Fruit fly (Drosophila melanogaster): Measurements from ENCODE around the gene ValRS-m.

The ValRS-m gene

DNA sequence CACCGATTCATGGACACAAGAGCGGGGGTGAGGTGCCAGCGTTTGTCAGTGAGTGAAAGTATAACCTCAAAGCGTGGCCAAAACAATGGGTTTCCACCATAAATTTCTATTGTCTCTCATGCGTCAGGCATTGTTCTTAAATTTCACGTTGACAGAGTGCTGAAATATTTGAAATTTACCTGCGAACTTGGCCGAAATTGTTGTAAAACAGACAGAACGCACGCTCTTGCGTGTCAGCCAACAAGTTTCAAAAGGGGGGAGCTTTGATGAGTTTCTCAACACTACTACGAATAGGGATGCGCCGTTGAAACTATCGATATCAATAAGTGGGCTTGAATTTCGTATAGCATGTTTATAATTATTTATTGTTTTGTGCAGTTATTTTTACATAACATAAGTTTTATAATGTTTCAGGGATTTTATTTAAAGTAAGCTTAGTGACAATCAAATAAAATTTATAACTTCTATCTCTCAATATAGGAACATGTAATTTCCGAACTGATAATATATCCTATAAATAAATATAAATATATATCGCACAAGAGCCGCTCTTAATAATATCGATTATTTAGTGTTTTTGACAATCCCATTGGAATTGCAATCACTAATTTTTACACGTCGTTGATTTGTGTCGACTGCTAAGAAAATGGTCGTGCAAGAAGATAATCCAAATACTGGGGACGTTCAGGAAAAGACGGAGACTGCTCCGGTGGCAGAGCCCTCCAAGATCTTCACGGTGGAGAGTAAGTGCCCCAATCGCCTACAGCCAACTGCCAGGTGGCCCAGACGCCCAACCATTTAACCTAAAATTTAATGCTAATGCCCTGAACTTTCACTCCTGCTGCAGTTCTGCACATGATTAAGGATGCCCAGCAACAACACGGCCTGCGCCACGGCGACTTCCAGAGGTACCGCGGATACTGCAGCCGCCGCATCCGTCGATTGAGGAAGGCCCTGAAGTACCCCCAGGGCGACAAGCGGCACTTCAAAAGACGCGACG is 10.2 kb upstream of the ValRS-m start, which contains the start of the genes pix and Srp68 (continued):
- TF ChIP-seq dl (GFP tag; optimal IDR thresholded peaks at IDR 0.05; ENCODE audit: insufficient read depth in 1 of 2, partially characterized antibody in 2 of 2) (no peak), N (GFP tag; optimal IDR thresholded peaks at IDR 0.05) (no peak), Rel (GFP tag; optimal IDR thresholded peaks at IDR 0.05) (no peak), Rel (tag; optimal IDR thresholded peaks at IDR 0.05) (peak; percentile 25), woc (GFP tag; optimal IDR thresholded peaks at IDR 0.05) (peak; percentile 44), GATAd (GFP tag; optimal IDR thresholded peaks at IDR 0.05) (peak; percentile 60), HLH106 (tag; optimal IDR thresholded peaks at IDR 0.05) (peak; percentile 80)

DNA sequence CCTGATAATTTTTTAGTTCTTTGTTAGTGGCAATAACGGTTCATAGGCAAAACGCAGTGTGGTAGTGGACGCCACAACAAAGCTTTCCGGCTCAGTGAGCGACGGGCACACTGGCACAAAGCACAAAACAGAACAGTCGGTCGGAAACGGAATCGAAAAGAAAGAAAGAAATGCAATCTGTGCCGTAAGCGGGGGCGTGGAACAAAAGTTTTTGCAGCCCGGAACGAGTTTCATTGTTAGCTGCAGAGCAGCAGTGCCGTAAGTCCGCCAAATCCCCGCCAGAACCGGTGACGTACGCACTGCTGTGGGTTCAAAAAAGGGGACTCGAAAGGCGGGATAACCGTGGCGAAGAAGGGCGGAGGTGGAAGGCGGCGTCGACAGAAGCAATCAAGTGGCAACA is 3.9 kb upstream of the ValRS-m start, which contains the start of gene CG5026:
CG5026 (plus strand) TSS at position 92 of the 400 bp plus-strand sequence.
- TF ChIP-seq Hr78 (GFP tag; optimal IDR thresholded peaks at IDR 0.05) (no peak), OdsH (GFP tag; optimal IDR thresholded peaks at IDR 0.05) (peak; percentile 3), CG9705 (GFP tag; optimal IDR thresholded peaks at IDR 0.05) (no peak), psq (GFP tag; optimal IDR thresholded peaks at IDR 0.05) (peak; percentile 93), Rel (GFP tag; optimal IDR thresholded peaks at IDR 0.05) (no peak), Rel (tag; optimal IDR thresholded peaks at IDR 0.05) (peak; percentile 76), Hr83 (GFP tag; optimal IDR thresholded peaks at IDR 0.05; ENCODE audit: poor library complexity, severe bottlenecking) (no peak), jim (GFP tag; optimal IDR thresholded peaks at IDR 0.05) (no peak)

DNA sequence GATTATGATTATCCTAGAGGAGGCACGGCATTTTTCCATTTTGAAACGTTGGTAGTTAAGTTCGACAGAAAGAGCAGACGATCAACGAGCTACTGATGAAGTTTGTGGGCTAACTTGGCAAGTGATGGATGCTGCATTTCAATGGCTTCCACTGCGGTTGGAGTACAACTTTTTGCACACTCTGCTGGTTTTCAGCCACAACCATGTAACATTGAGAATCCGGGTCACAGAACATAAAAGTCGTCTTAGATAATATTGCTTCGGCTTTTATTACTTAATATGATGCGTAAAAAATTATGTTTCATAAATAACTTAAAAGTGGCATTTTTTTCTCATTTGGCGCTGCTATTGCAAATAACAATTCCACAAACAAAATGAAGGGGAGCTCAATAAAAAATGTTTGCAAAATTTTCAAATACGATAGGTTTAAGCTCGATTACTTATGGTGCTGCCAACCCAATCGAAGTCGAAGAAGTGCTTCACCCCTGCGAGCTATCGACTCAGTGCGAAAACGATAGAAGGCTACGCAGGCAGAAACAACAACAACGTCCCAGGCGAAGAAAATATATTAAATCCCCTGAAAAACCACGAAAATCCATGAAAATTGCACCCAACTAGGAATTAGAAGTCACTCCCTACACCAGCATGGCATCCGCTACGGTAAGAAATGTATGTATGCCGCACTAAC is 1.9 kb upstream of the ValRS-m start, which contains the start of the genes CG5653 and CG5021:
CG5653 (minus strand) TSS at position 51 of the 688 bp plus-strand sequence.
CG5021 (plus strand) TSS at position 506 of the 688 bp plus-strand sequence.
- TF ChIP-seq Rel (GFP tag; optimal IDR thresholded peaks at IDR 0.05) (no peak), Rel (tag; optimal IDR thresholded peaks at IDR 0.05) (peak; percentile 79), fru (GFP tag; optimal IDR thresholded peaks at IDR 0.05) (no peak), woc (GFP tag; optimal IDR thresholded peaks at IDR 0.05) (no peak), Dfd (GFP tag; optimal IDR thresholded peaks at IDR 0.05) (no peak)

DNA sequence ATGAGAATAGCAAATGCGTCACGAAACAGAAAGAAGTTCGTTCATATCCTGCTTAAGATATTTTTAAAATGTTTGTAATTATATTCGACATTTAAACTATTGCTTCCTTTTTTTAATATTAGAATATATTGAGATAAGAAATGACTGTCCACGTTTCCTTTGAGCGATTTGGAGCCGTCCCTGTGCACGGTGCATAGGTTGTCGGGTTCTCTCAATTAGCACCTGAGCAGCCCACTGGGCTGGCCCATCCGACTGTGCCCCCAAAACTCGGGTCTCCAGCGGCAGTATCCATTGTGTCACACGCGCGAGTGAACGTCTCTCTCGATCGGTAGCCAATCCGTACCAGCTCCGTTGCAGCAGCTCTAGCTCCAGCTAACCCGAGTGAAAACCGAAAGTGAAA is 6.0 kb downstream of the ValRS-m start, which contains the start of gene CG13313:
CG13313 (plus strand) TSS at position 301 of the 400 bp plus-strand sequence.
- no peak for TF ChIP-seq N (GFP tag; optimal IDR thresholded peaks at IDR 0.05)
- TF ChIP-seq Hnf4 (GFP tag; optimal IDR thresholded peaks at IDR 0.05), result no peak
- TF ChIP-seq usp (GFP tag; optimal IDR thresholded peaks at IDR 0.05), result no peak
- no peak for TF ChIP-seq jim (GFP tag; optimal IDR thresholded peaks at IDR 0.05)
- no peak for TF ChIP-seq OdsH (GFP tag; optimal IDR thresholded peaks at IDR 0.05)
- no peak for TF ChIP-seq tai (GFP tag; optimal IDR thresholded peaks at IDR 0.05)

DNA sequence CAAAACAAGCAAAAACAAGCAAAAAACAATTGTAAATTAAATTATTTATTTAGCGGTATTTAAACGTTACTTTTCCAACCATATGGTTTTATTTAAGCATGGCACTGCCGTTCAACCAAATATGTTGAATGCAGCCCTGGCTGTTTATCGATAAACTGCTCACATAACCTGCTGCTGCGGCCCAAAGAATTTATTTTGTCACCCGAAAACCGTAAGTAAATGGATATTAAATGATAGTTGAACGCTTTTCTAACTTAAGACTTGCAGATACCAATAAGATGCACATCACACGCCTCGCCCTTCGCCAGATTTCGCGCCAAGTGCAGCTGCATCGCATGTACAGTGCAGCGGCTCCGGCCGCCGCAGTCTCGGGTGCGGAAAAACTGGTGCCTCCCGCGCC is 7.9 kb downstream of the ValRS-m start, which contains the start of gene mRpL12:
mRpL12 (plus strand) TSS at position 123 of the 400 bp plus-strand sequence.
- TF ChIP-seq tai (GFP tag; optimal IDR thresholded peaks at IDR 0.05), result no peak
- no peak for TF ChIP-seq GATAd (GFP tag; optimal IDR thresholded peaks at IDR 0.05)
- no peak for TF ChIP-seq Vsx2 (GFP tag; optimal IDR thresholded peaks at IDR 0.05; ENCODE audit: partially characterized antibody)
- TF ChIP-seq fru (GFP tag; optimal IDR thresholded peaks at IDR 0.05), result no peak
- TF ChIP-seq OdsH (GFP tag; optimal IDR thresholded peaks at IDR 0.05), result no peak
- TF ChIP-seq N (GFP tag; optimal IDR thresholded peaks at IDR 0.05), result no peak
- TF ChIP-seq CG9705 (GFP tag; optimal IDR thresholded peaks at IDR 0.05), result no peak
- TF ChIP-seq sage (GFP tag; optimal IDR thresholded peaks at IDR 0.05), result no peak
- TF ChIP-seq dl (GFP tag; optimal IDR thresholded peaks at IDR 0.05; ENCODE audit: insufficient read depth in 1 of 2, partially characterized antibody in 2 of 2), result no peak
- TF ChIP-seq Abd-B (GFP tag; optimal IDR thresholded peaks at IDR 0.05), result no peak

DNA sequence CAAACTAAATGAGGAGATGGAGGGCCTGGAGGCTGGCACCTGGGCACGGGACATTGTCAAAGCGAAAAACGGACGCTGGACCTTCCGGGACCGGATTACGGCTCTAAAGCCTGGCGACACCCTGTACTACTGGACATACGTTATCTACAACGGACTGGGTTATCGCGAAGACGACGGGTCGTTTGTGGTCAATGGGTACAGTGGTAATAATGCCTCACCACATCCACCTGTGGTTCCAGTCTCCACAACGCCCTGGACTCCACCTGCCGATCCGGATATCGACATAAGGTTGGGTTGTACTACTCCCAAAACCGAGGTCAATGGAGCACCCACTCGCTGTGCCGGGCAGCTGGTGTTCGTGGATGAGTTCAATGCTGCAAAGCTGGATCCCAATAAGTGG is 9.4 kb downstream of the ValRS-m start:
- TF ChIP-seq Hr78 (GFP tag; optimal IDR thresholded peaks at IDR 0.05) (no peak), OdsH (GFP tag; optimal IDR thresholded peaks at IDR 0.05) (no peak), Vsx2 (GFP tag; optimal IDR thresholded peaks at IDR 0.05; ENCODE audit: partially characterized antibody) (no peak), sage (GFP tag; optimal IDR thresholded peaks at IDR 0.05) (no peak), Sp1 (GFP tag; optimal IDR thresholded peaks at IDR 0.05) (no peak)

All from whole organism, wandering third instar larva.